Worm (Caenorhabditis elegans) whole organism, late embryonic: ENCODE results near the gene slcr-46.3.

Experiments
- K09A11.1 ChIP-seq: sonication (generic microtip); optimal IDR thresholded peaks from 2 replicates; lab custom pipeline; 2017; ENCODE audit warnings: antibody characterized with exemption, mild to moderate bottlenecking, missing genetic modification characterization, missing compliant biosample characterization; ENCODE audit not compliant: insufficient read depth
- ahr-1 ChIP-seq: sonication (generic microtip); optimal IDR thresholded peaks from 2 replicates; lab custom pipeline; 2016; ENCODE audit warnings: missing genetic modification characterization, missing compliant biosample characterization
- ceh-30 ChIP-seq: fragments of 150-350 bp; optimal IDR thresholded peaks from 2 replicates; lab custom pipeline; 2014; ENCODE audit warnings: missing biosample characterization, missing genetic modification characterization
- ceh-34 ChIP-seq: sonication (generic microtip); optimal IDR thresholded peaks from 2 replicates; lab custom pipeline; 2016; ENCODE audit warnings: mild to moderate bottlenecking, missing genetic modification characterization, missing compliant biosample characterization
- ceh-48 ChIP-seq: sonication (generic microtip); optimal IDR thresholded peaks from 2 replicates; lab custom pipeline; 2016; ENCODE audit warnings: missing genetic modification characterization, inconsistent platforms, missing compliant biosample characterization
- dve-1 ChIP-seq: sonication (generic microtip); optimal IDR thresholded peaks from 2 replicates; lab custom pipeline; 2017; ENCODE audit warnings: antibody characterized with exemption, mild to moderate bottlenecking, missing genetic modification characterization, missing compliant biosample characterization
- lim-6 ChIP-seq: sonication (generic microtip); optimal IDR thresholded peaks from 2 replicates; lab custom pipeline; 2016; ENCODE audit warnings: missing genetic modification characterization, missing compliant biosample characterization
- lin-11 ChIP-seq: fragments of 200-800 bp; sonication (Bioruptor generic); optimal IDR thresholded peaks from 2 replicates; lab custom pipeline; 2018; ENCODE audit warnings: mild to moderate bottlenecking, missing genetic modification characterization, missing compliant biosample characterization
- madf-2 ChIP-seq: sonication (generic microtip); optimal IDR thresholded peaks from 2 replicates; lab custom pipeline; 2017; ENCODE audit warnings: missing genetic modification characterization, missing compliant biosample characterization
- sox-2 ChIP-seq: fragments of 200-800 bp; sonication (Bioruptor generic); IDR thresholded peaks from 2 replicates; pipeline ENCODE4 v1.3.6; 2022; ENCODE audit warnings: missing genetic modification reagents, missing genetic modification characterization, missing compliant biosample characterization

DNA sequence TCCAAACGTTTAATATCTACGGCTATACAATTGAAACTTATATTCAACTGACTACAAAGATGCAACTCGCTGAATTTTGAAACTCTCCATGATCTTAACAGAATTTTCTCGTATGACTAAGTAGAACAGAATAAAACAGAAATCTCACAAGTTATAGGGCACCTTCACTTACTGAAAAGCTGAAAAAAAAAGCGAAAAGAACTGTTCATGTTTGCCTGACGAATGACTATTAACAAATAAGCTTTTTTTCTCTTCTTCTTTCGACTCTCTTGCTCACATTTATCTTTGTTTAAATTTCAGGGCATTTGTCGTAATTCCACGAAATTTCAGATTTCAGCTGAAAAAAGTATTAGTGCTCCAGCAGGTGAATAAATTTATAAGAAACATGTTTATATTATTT lies 21.2 kb downstream of the slcr-46.3 start, which contains the start of gene xbx-6:
- TF ChIP-seq ceh-30 (tag; lab: Kevin White, UChicago) (no peak), dve-1 (tag; lab: Kevin White, UChicago) (no peak), lim-6 (tag; lab: Kevin White, UChicago) (no peak), madf-2 (tag; lab: Kevin White, UChicago) (no peak), lin-11 (tag; lab: Kevin White, UChicago) (no peak), K09A11.1 (tag; lab: Kevin White, UChicago) (no peak), ceh-34 (tag; lab: Kevin White, UChicago) (no peak), ceh-48 (no peak), ahr-1 (tag; lab: Kevin White, UChicago) (no peak), sox-2 (GFP tag; lab: Robert Waterston, UW) (no peak)
